Fruit fly (Drosophila melanogaster) whole organism, prepupa: Measurements from ENCODE around the gene Clbn.

Experiments used
- CG11294 ChIP-seq: fragments of 200-800 bp; sonication (Bioruptor generic); IDR thresholded peaks from 2 replicates; pipeline ENCODE4 v1.3.6; 2022; ENCODE audit warnings: missing biosample characterization, missing genetic modification characterization
- CG11902 ChIP-seq: fragments of 200-800 bp; sonication (Bioruptor generic); optimal IDR thresholded peaks from 3 replicates; lab custom pipeline; 2016; ENCODE audit warnings: missing biosample characterization, missing genetic modification characterization
- CG6808 ChIP-seq: fragments of 200-800 bp; sonication (Bioruptor generic); optimal IDR thresholded peaks from 3 replicates; lab custom pipeline; 2017; ENCODE audit warnings: missing biosample characterization, missing genetic modification characterization, mild to moderate bottlenecking, moderate library complexity, missing genetic modification reagents
- CG8632 ChIP-seq: fragments of 200-800 bp; sonication (Bioruptor generic); optimal IDR thresholded peaks from 3 replicates; lab custom pipeline; 2016; ENCODE audit warnings: missing biosample characterization, missing genetic modification characterization
- Smox ChIP-seq: fragments of 200-800 bp; sonication (Bioruptor generic); optimal IDR thresholded peaks from 3 replicates; lab custom pipeline; 2016; ENCODE audit warnings: missing biosample characterization, missing genetic modification characterization
- achi ChIP-seq: fragments of 200-800 bp; sonication (Bioruptor generic); optimal IDR thresholded peaks from 3 replicates; lab custom pipeline; 2016; ENCODE audit warnings: missing biosample characterization, missing genetic modification characterization
- lz ChIP-seq: fragments of 200-800 bp; sonication (Bioruptor generic); optimal IDR thresholded peaks from 3 replicates; lab custom pipeline; 2016; ENCODE audit warnings: missing biosample characterization, missing genetic modification characterization

DNA sequence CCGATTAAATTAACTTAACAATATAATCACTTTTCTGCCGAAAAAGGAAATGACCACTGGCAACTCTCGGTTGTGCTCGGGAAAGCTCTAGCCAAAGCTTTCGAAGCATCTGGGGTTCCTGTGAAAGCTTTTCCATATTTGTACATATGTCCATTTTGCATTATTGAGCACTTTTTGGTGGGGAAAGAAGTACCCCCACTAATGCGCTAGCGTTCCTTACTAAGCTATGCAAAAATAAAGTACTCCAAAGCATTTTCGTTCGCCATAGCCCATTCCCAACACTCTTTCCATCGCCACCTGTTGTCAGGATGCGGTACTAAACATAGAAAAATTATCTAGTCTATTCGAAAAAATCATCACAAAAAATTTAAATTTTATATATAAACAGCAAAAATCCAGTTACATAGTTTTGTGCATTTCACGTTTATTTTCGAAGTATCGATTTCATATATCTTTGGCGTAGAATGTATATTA is 14.8 kb upstream of the Clbn start, which contains the start of gene Nepl16:
- TF ChIP-seq achi (GFP tag; lab: Kevin White, UChicago): no peak
- no peak for TF ChIP-seq CG11902 (GFP tag; lab: Kevin White, UChicago)
- no peak for TF ChIP-seq CG11294 (GFP tag; lab: Robert Waterston, UW)
- TF ChIP-seq Smox (GFP tag; lab: Kevin White, UChicago): no peak
- TF ChIP-seq CG8632 (GFP tag; lab: Kevin White, UChicago): no peak
- TF ChIP-seq lz (GFP tag; lab: Kevin White, UChicago): no peak
- no peak for TF ChIP-seq CG6808
